Fruit fly (Drosophila melanogaster) whole organism, wandering third instar larva: ENCODE data around the gene blot.

Experiments
- CG32264 ChIP-seq: fragments of 200-800 bp; sonication (Bioruptor generic); optimal IDR thresholded peaks from 2 replicates; lab custom pipeline; 2016; ENCODE audit warnings: missing biosample characterization, missing genetic modification characterization
- Hr78 ChIP-seq: fragments of >200 bp; optimal IDR thresholded peaks from 2 replicates; lab custom pipeline; 2017; ENCODE audit warnings: missing biosample characterization, missing genetic modification characterization
- Hr83 ChIP-seq: fragments of 200-300 bp; sonication (Bioruptor generic); optimal IDR thresholded peaks from 2 replicates; lab custom pipeline; 2016; ENCODE audit warnings: missing biosample characterization, mild to moderate bottlenecking, missing genetic modification characterization, moderate library complexity; ENCODE audit not compliant: poor library complexity, severe bottlenecking
- Jra ChIP-seq: sonication (Bioruptor generic); optimal IDR thresholded peaks from 2 replicates; lab custom pipeline; 2016; ENCODE audit warnings: missing biosample characterization, missing genetic modification characterization
- Sp1 ChIP-seq: fragments of 200-800 bp; sonication (Bioruptor generic); optimal IDR thresholded peaks from 3 replicates; lab custom pipeline; 2019; ENCODE audit warnings: missing biosample characterization, mild to moderate bottlenecking, missing genetic modification characterization, moderate library complexity
- Vsx2 ChIP-seq: fragments of 200-300, 225-300 bp; sonication (Bioruptor generic); optimal IDR thresholded peaks from 2 replicates; lab custom pipeline; 2018; ENCODE audit warnings: missing biosample characterization, missing genetic modification characterization; ENCODE audit not compliant: partially characterized antibody
- dsf ChIP-seq: sonication (Bioruptor generic); optimal IDR thresholded peaks from 2 replicates; lab custom pipeline; 2016; ENCODE audit warnings: missing biosample characterization, missing genetic modification characterization, borderline replicate concordance
- ey ChIP-seq: fragments of 200-800 bp; sonication (Bioruptor generic); optimal IDR thresholded peaks from 2 replicates; lab custom pipeline; 2016; ENCODE audit warnings: missing biosample characterization, missing genetic modification characterization
- foxo ChIP-seq, 2 experiments: fragments of 200-800 bp; sonication (Bioruptor generic); optimal IDR thresholded peaks; 2 replicates in 1 of 2; 3 replicates in 1 of 2; lab custom pipeline; 2016 to 2017; ENCODE audit warnings: missing biosample characterization in 2 of 2, missing genetic modification characterization in 2 of 2
- fru ChIP-seq: fragments of 200-800 bp; sonication (Bioruptor generic); optimal IDR thresholded peaks from 3 replicates; lab custom pipeline; 2016; ENCODE audit warnings: missing biosample characterization, mild to moderate bottlenecking, missing genetic modification characterization
- psq ChIP-seq: fragments of 200-800 bp; sonication (Bioruptor generic); optimal IDR thresholded peaks from 3 replicates; lab custom pipeline; 2017; ENCODE audit warnings: missing biosample characterization, mild to moderate bottlenecking, missing genetic modification characterization, moderate library complexity
- sv ChIP-seq: fragments of 200-800 bp; sonication (Bioruptor generic); optimal IDR thresholded peaks from 3 replicates; lab custom pipeline; 2016; ENCODE audit warnings: missing biosample characterization, missing genetic modification characterization
- tai ChIP-seq: sonication (Bioruptor generic); optimal IDR thresholded peaks from 2 replicates; lab custom pipeline; 2016; ENCODE audit warnings: missing biosample characterization, missing genetic modification characterization
- woc ChIP-seq: sonication (Bioruptor generic); optimal IDR thresholded peaks from 2 replicates; lab custom pipeline; 2016; ENCODE audit warnings: missing biosample characterization, mild to moderate bottlenecking, missing genetic modification characterization

DNA sequence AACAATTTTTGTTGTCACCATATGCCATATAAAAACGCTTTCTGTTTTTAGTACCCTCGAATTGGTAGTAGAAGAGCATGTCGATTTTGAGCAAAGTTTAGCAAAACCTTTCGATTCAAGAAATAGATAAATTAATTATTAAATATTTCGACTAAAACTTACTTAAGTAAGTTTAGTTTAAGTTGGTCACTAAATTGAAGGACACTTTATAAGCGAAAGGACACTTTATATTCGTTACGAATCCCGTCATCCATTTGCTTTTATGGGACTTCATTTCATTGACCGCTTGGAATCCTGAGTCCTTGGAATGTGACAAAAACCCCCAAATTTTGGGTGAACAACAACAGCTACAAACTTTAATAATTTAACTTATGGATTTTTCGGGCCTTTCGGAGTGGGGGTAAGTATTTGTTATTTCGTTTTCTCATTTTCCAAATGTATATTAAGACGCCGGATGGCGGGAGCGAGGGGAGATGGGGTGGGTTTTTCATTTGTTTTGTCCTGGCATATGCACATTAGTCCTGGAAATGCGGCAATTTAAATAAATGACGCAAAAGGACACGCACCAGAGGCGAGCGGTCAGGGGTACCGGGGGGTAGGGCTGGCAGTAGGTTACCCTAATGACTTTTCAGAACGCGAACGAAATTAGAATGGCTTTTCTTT, 37.7 kb upstream of the blot start:
- no peak for TF ChIP-seq foxo (GFP tag; optimal IDR thresholded peaks at IDR 0.05; lab: Kevin White, UChicago)
- no peak for TF ChIP-seq tai (GFP tag; lab: Kevin White, UChicago)
- TF ChIP-seq fru = no peak
- no peak for TF ChIP-seq Vsx2
- TF ChIP-seq Jra (GFP tag; lab: Kevin White, UChicago) = no peak
- no peak for TF ChIP-seq Sp1 (GFP tag; lab: Kevin White, UChicago)
- TF ChIP-seq Hr78 (GFP tag; lab: Kevin White, UChicago) = no peak
- TF ChIP-seq CG32264 (GFP tag; lab: Kevin White, UChicago) = no peak
- no peak for TF ChIP-seq sv (GFP tag; lab: Kevin White, UChicago)
- no peak for TF ChIP-seq ey
- TF ChIP-seq psq = no peak
- no peak for TF ChIP-seq woc (GFP tag; lab: Kevin White, UChicago)
- TF ChIP-seq Hr83 = no peak
- no peak for TF ChIP-seq dsf (GFP tag; lab: Kevin White, UChicago)
